Worm (Caenorhabditis elegans): ENCODE data around the gene unc-83.

Gene unc-83

ce11 chrV:6433446-6434178 lies 31.3 kb upstream of the unc-83 start, which contains the start of the genes gad-1 and erfa-1 (continued):
- TF ChIP-seq hlh-30 (tag; optimal IDR thresholded peaks at IDR 0.05; ENCODE audit: insufficient read depth) (peak; percentile 48), zip-2 (tag; optimal IDR thresholded peaks at IDR 0.05) (peak; percentile 70), unc-130 (GFP tag; optimal IDR thresholded peaks at IDR 0.05) (peak; percentile 75), ceh-44 (GFP tag; IDR thresholded peaks at IDR 0.05) (no peak), nhr-102 (tag; optimal IDR thresholded peaks at IDR 0.05) (no peak), daf-16 (GFP tag; optimal IDR thresholded peaks at IDR 0.05) (no peak), daf-16 (tag; optimal IDR thresholded peaks at IDR 0.05) (peak; percentile 51), mep-1 (tag; optimal IDR thresholded peaks at IDR 0.05) (peak; percentile 62), cey-2 (tag; optimal IDR thresholded peaks at IDR 0.05; ENCODE audit: borderline replicate concordance, insufficient read depth) (no peak), spr-3 (GFP tag; optimal IDR thresholded peaks at IDR 0.05) (no peak), lim-7 (GFP tag; IDR thresholded peaks at IDR 0.05) (no peak), ceh-82 (tag; optimal IDR thresholded peaks at IDR 0.05) (no peak), dve-1 (tag; optimal IDR thresholded peaks at IDR 0.05; ENCODE audit: insufficient read depth) (peak; percentile 63), unc-62 (GFP tag; optimal IDR thresholded peaks at IDR 0.05 in 1 of 2) (peak in 1 of 2 experiments; percentile 57), unc-62 (tag; optimal IDR thresholded peaks at IDR 0.05) (no peak), dmd-6 (GFP tag; IDR thresholded peaks at IDR 0.05) (no peak), Y48G9A.11 (GFP tag; IDR thresholded peaks at IDR 0.05) (no peak), lin-38 (GFP tag; IDR thresholded peaks at IDR 0.05) (peak; percentile 86), mdl-1 (tag; optimal IDR thresholded peaks at IDR 0.05) (no peak), T20F7.1 (GFP tag; optimal IDR thresholded peaks at IDR 0.05) (peak; percentile 39), nhr-11 (tag; optimal IDR thresholded peaks at IDR 0.05) (peak; percentile 48), zfp-3 (GFP tag; conservative IDR thresholded peaks at IDR 0.05) (no peak), daf-19 (GFP tag; conservative IDR thresholded peaks at IDR 0.05) (no peak), F44E2.7 (GFP tag; IDR thresholded peaks at IDR 0.05) (no peak), D1046.2 (GFP tag; IDR thresholded peaks at IDR 0.05) (no peak), ces-1 (GFP tag; optimal IDR thresholded peaks at IDR 0.05) (no peak), ceh-28 (tag; optimal IDR thresholded peaks at IDR 0.05) (peak; percentile 56), nhr-28 (tag; optimal IDR thresholded peaks at IDR 0.05) (peak; percentile 52), T26A8.4 (GFP tag; IDR thresholded peaks at IDR 0.05) (no peak; the same call in 1 of the 2 replicates), rbr-2 (tag; optimal IDR thresholded peaks at IDR 0.05) (peak; percentile 10), ztf-11 (tag; optimal IDR thresholded peaks at IDR 0.05) (no peak), zag-1 (tag; optimal IDR thresholded peaks at IDR 0.05) (no peak), nhr-25 (tag; optimal IDR thresholded peaks at IDR 0.05; ENCODE audit: borderline replicate concordance, insufficient read depth) (no peak), lir-3 (tag; optimal IDR thresholded peaks at IDR 0.05) (no peak), hlh-11 (tag; optimal IDR thresholded peaks at IDR 0.05) (peak; percentile 14), aha-1 (tag) (peak; percentile 70), dpl-1 (GFP tag; optimal IDR thresholded peaks at IDR 0.05) (peak; percentile 65), nhr-6 (tag; optimal IDR thresholded peaks at IDR 0.05) (peak; percentile 12)

- TF ChIP-seq lin-29 (GFP tag; IDR thresholded peaks at IDR 0.05) (no peak), pha-4 (GFP tag; IDR thresholded peaks at IDR 0.05) (peak; percentile 26; the same call in 1 of the 2 replicates), pha-4 (tag; optimal IDR thresholded peaks at IDR 0.05) (no peak), aha-1 (tag) (no peak), skn-1 (tag; optimal IDR thresholded peaks at IDR 0.05) (no peak), zip-11 (GFP tag; IDR thresholded peaks at IDR 0.05) (no peak), nhr-28 (tag; optimal IDR thresholded peaks at IDR 0.05) (peak; percentile 25), dve-1 (tag; optimal IDR thresholded peaks at IDR 0.05; ENCODE audit: insufficient read depth) (peak; percentile 21), dpl-1 (GFP tag; optimal IDR thresholded peaks at IDR 0.05) (no peak), ctbp-1 (GFP tag; IDR thresholded peaks at IDR 0.05) (no peak), spr-1 (tag; optimal IDR thresholded peaks at IDR 0.05) (no peak), T20F7.1 (GFP tag; optimal IDR thresholded peaks at IDR 0.05) (no peak), lir-3 (tag; optimal IDR thresholded peaks at IDR 0.05) (no peak), nhr-6 (tag; optimal IDR thresholded peaks at IDR 0.05) (no peak), egl-27 (tag; optimal IDR thresholded peaks at IDR 0.05) (no peak), nhr-111 (GFP tag; optimal IDR thresholded peaks at IDR 0.05) (no peak), hmg-1.1 (GFP tag; IDR thresholded peaks at IDR 0.05) (no peak), ztf-7 (tag; optimal IDR thresholded peaks at IDR 0.05) (no peak), snpc-1.2 (GFP tag; IDR thresholded peaks at IDR 0.05) (no peak), lin-13 (GFP tag; optimal IDR thresholded peaks at IDR 0.05) (peak; percentile 16), daf-16 (GFP tag; optimal IDR thresholded peaks at IDR 0.05) (no peak), daf-16 (tag; optimal IDR thresholded peaks at IDR 0.05) (peak; percentile 43)
Measured at ce11 chrV:6436332-6436731, 28.5 kb upstream of the unc-83 start, which contains the start of gene hpo-19. Gene hpo-19 (plus strand): TSS chrV:6436645.
